Worm (Caenorhabditis elegans) whole organism, mixed stage, embryonic: Measurements from ENCODE around the gene srb-18.

ENCODE experiments used
- M03D4.4 ChIP-seq: sonication (generic microtip); optimal IDR thresholded peaks from 2 replicates; lab custom pipeline; 2017; ENCODE audit warnings: mild to moderate bottlenecking, missing genetic modification characterization, missing compliant biosample characterization
- bed-3 ChIP-seq: fragments of 200-800 bp; sonication (Bioruptor generic); optimal IDR thresholded peaks from 3 replicates; lab custom pipeline; 2018; ENCODE audit warnings: mild to moderate bottlenecking, missing genetic modification characterization, moderate library complexity, missing compliant biosample characterization
- ceh-43 ChIP-seq: fragments of 200-800 bp; sonication (Bioruptor generic); optimal IDR thresholded peaks from 2 replicates; lab custom pipeline; 2018; ENCODE audit warnings: mild to moderate bottlenecking, missing genetic modification characterization, moderate library complexity, missing compliant biosample characterization
- ceh-83 ChIP-seq: fragments of 200-800 bp; sonication (Bioruptor generic); optimal IDR thresholded peaks from 2 replicates; lab custom pipeline; 2018; ENCODE audit warnings: mild to moderate bottlenecking, missing genetic modification characterization, missing compliant biosample characterization
- ces-1 ChIP-seq: fragments of 150-350 bp; optimal IDR thresholded peaks from 2 replicates; lab custom pipeline; 2014; ENCODE audit warnings: missing biosample characterization, missing genetic modification reagents, missing genetic modification characterization
- cnd-1 ChIP-seq: fragments of 200-800 bp; sonication (Bioruptor generic); optimal IDR thresholded peaks from 2 replicates; lab custom pipeline; 2018; ENCODE audit warnings: mild to moderate bottlenecking, missing genetic modification characterization, missing compliant biosample characterization
- drap-1 ChIP-seq: fragments of 200-800 bp; sonication (Bioruptor generic); optimal IDR thresholded peaks from 3 replicates; lab custom pipeline; 2018; ENCODE audit warnings: mild to moderate bottlenecking, missing genetic modification characterization, missing compliant biosample characterization
- elt-1 ChIP-seq: sonication (generic microtip); optimal IDR thresholded peaks from 2 replicates; lab custom pipeline; 2017; ENCODE audit warnings: missing genetic modification characterization, mild to moderate bottlenecking, missing compliant biosample characterization, antibody characterized with exemption, moderate library complexity, borderline replicate concordance; ENCODE audit not compliant: insufficient read depth
- elt-3 ChIP-seq: fragments of 150-350 bp; optimal IDR thresholded peaks from 2 replicates; lab custom pipeline; 2014; ENCODE audit warnings: missing biosample characterization, missing genetic modification characterization
- flh-1 ChIP-seq: fragments of 200-800 bp; sonication (Bioruptor generic); optimal IDR thresholded peaks from 2 replicates; lab custom pipeline; 2018; ENCODE audit warnings: mild to moderate bottlenecking, missing genetic modification characterization, moderate library complexity, missing compliant biosample characterization
- ham-2 ChIP-seq: fragments of 200-800 bp; sonication (Bioruptor generic); optimal IDR thresholded peaks from 2 replicates; lab custom pipeline; 2018; ENCODE audit warnings: mild to moderate bottlenecking, missing genetic modification characterization, missing compliant biosample characterization
- hlh-1 ChIP-seq: fragments of 150-350 bp; optimal IDR thresholded peaks from 2 replicates; lab custom pipeline; 2014; ENCODE audit warnings: missing biosample characterization, missing genetic modification reagents, missing genetic modification characterization
- lin-13 ChIP-seq: fragments of 150-350 bp; optimal IDR thresholded peaks from 2 replicates; lab custom pipeline; 2014; ENCODE audit warnings: missing biosample characterization, missing genetic modification characterization
- mab-5 ChIP-seq: fragments of 150-350 bp; optimal IDR thresholded peaks from 2 replicates; lab custom pipeline; 2014; ENCODE audit warnings: missing biosample characterization, missing genetic modification characterization
- mep-1 ChIP-seq: fragments of 150-350 bp; optimal IDR thresholded peaks from 2 replicates; lab custom pipeline; 2017; ENCODE audit warnings: missing biosample characterization, missing genetic modification reagents, missing genetic modification characterization, inconsistent platforms
- mls-2 ChIP-seq: sonication (generic microtip); optimal IDR thresholded peaks from 2 replicates; lab custom pipeline; 2016; ENCODE audit warnings: mild to moderate bottlenecking, missing genetic modification characterization, moderate library complexity, missing compliant biosample characterization
- nhr-2 ChIP-seq: fragments of 150-350 bp; optimal IDR thresholded peaks from 2 replicates; lab custom pipeline; 2014; ENCODE audit warnings: missing biosample characterization, missing genetic modification characterization
- nhr-237 ChIP-seq: fragments of 150-350 bp; optimal IDR thresholded peaks from 2 replicates; lab custom pipeline; 2014; ENCODE audit warnings: missing biosample characterization, missing genetic modification characterization
- nhr-28 ChIP-seq: fragments of 150-350 bp; optimal IDR thresholded peaks from 2 replicates; lab custom pipeline; 2014; ENCODE audit warnings: missing biosample characterization, missing genetic modification characterization
- pha-4 ChIP-seq: fragments of 150-350 bp; optimal IDR thresholded peaks from 2 replicates; lab custom pipeline; 2018; ENCODE audit warnings: missing biosample characterization, missing genetic modification reagents, missing genetic modification characterization
- sem-2 ChIP-seq: fragments of 200-800 bp; sonication (Bioruptor generic); optimal IDR thresholded peaks from 2 replicates; lab custom pipeline; 2018; ENCODE audit warnings: mild to moderate bottlenecking, missing genetic modification characterization, missing compliant biosample characterization
- snpc-4 ChIP-seq: fragments of 150-350 bp; optimal IDR thresholded peaks from 2 replicates; lab custom pipeline; 2014; ENCODE audit warnings: missing biosample characterization, missing genetic modification characterization
- sptf-1 ChIP-seq: sonication (generic microtip); optimal IDR thresholded peaks from 2 replicates; lab custom pipeline; 2017; ENCODE audit warnings: mild to moderate bottlenecking, missing genetic modification characterization, moderate library complexity, missing compliant biosample characterization
- tbx-8 ChIP-seq: fragments of 200-800 bp; sonication (Bioruptor generic); optimal IDR thresholded peaks from 2 replicates; lab custom pipeline; 2018; ENCODE audit warnings: mild to moderate bottlenecking, missing genetic modification characterization, moderate library complexity, missing compliant biosample characterization
- unc-120 ChIP-seq: sonication (generic microtip); optimal IDR thresholded peaks from 2 replicates; lab custom pipeline; 2017; ENCODE audit warnings: missing genetic modification characterization, missing compliant biosample characterization; ENCODE audit not compliant: poor library complexity, severe bottlenecking
- unc-39 ChIP-seq: fragments of 150-350 bp; optimal IDR thresholded peaks from 2 replicates; lab custom pipeline; 2014; ENCODE audit warnings: missing biosample characterization, missing genetic modification characterization
- unc-62 ChIP-seq: fragments of 150-350 bp; optimal IDR thresholded peaks from 2 replicates; lab custom pipeline; 2014; ENCODE audit warnings: missing biosample characterization, missing genetic modification reagents, missing genetic modification characterization
- zip-8 ChIP-seq: fragments of 150-350 bp; optimal IDR thresholded peaks from 2 replicates; lab custom pipeline; 2014; ENCODE audit warnings: missing biosample characterization, missing genetic modification characterization
- ztf-11 ChIP-seq: fragments of 150-350 bp; optimal IDR thresholded peaks from 2 replicates; lab custom pipeline; 2014; ENCODE audit warnings: missing biosample characterization, missing genetic modification characterization

The srb-18 gene

DNA sequence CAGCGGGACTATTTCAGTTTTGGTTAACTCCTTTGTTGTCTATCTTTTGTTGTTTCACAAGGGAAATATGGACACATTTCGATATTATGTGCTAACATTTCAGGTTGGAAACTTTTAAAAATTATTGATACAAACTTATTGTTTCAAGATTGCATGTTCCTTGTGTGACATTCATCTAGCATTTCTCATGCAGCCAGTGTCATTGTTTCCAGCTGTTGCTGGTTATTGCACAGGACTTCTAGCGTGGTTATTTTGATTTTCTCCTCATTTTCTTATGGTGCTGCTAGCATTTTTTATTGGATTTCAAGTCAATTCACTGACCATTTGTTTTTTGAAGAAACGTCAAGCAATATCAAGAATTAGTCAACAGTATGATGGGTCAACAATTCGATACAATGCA lies 40.8 kb downstream of the srb-18 start:
- TF ChIP-seq ham-2 (GFP tag; lab: Kevin White, UChicago) (no peak), M03D4.4 (no peak), sem-2 (GFP tag; lab: Kevin White, UChicago) (no peak), sptf-1 (tag; lab: Kevin White, UChicago) (no peak), nhr-2 (tag; lab: Kevin White, UChicago) (no peak), cnd-1 (no peak), drap-1 (GFP tag; lab: Kevin White, UChicago) (no peak), mep-1 (tag; lab: Kevin White, UChicago) (no peak), hlh-1 (tag; lab: Kevin White, UChicago) (no peak), pha-4 (no peak)

DNA sequence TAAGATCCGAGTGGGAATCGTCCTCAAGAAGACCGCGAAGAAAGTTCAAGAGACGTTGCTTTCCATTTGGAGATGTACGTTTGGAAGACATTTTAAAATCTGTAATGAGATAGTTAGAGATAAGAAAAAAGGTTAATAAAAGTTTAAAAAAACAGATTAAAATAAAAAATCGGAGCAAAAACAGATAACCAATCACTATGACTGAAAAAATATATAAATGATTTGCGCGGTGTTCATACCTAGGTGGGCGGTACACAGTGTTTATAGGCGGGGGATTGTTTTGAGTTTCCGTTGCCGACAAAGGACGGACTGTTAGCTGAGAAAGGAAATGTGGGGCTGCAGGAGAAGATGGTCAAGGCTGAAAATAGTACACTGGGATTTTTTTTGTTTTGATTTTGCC lies 43.7 kb downstream of the srb-18 start, which contains the start of gene ets-7:
ets-7 (minus strand) TSS at position 101 of the 400 bp plus-strand sequence.
- no peak for TF ChIP-seq lin-13 (tag; lab: Kevin White, UChicago)
- no peak for TF ChIP-seq elt-1 (tag; lab: Kevin White, UChicago)
- no peak for TF ChIP-seq ztf-11
- TF ChIP-seq mep-1 (tag; lab: Kevin White, UChicago) = no peak
- TF ChIP-seq M03D4.4 = no peak
- TF ChIP-seq ham-2 (GFP tag; lab: Kevin White, UChicago) = no peak
- TF ChIP-seq ces-1 = no peak
- no peak for TF ChIP-seq nhr-237 (tag; lab: Kevin White, UChicago)
- no peak for TF ChIP-seq snpc-4 (tag; lab: Kevin White, UChicago)
- no peak for TF ChIP-seq elt-3 (tag; lab: Kevin White, UChicago)
- no peak for TF ChIP-seq unc-39 (tag; lab: Kevin White, UChicago)
- no peak for TF ChIP-seq bed-3 (GFP tag; lab: Kevin White, UChicago)
- no peak for TF ChIP-seq unc-62 (GFP tag; lab: Kevin White, UChicago)
- TF ChIP-seq nhr-2 (tag; lab: Kevin White, UChicago) = no peak
- no peak for TF ChIP-seq ceh-43 (GFP tag; lab: Kevin White, UChicago)
- no peak for TF ChIP-seq mls-2 (tag; lab: Kevin White, UChicago)
- TF ChIP-seq zip-8 = no peak
- no peak for TF ChIP-seq pha-4
- no peak for TF ChIP-seq nhr-28 (tag; lab: Kevin White, UChicago)
- no peak for TF ChIP-seq mab-5 (tag; lab: Kevin White, UChicago)

DNA sequence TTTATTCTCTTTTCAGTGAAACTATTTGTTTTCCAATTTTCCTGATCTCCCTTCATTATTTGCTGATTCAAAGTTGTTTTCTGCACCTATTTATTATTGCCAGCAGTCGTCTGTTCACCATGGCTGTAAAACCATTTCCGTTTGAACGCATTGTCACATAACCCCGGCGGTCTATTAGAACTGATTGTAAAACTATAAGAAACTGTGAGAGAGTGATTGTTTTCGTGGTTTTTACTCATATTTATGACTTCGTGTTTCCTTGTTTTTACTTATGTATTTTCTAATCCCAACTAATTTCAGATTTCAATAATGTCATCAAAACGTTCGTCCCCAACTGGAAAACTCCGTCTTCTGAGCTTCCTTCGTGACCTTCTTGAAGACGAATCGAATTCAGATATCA lies 47.9 kb downstream of the srb-18 start, which contains the start of gene F19F10.1:
F19F10.1 (plus strand) TSS at position 301 of the 400 bp plus-strand sequence.
- no peak for TF ChIP-seq bed-3 (GFP tag; lab: Kevin White, UChicago)
- TF ChIP-seq unc-62 (GFP tag; lab: Kevin White, UChicago) = no peak
- TF ChIP-seq M03D4.4 = no peak
- no peak for TF ChIP-seq flh-1
- TF ChIP-seq mep-1 (tag; lab: Kevin White, UChicago) = no peak
- no peak for TF ChIP-seq unc-39 (tag; lab: Kevin White, UChicago)
- no peak for TF ChIP-seq cnd-1
- TF ChIP-seq unc-120 (tag; lab: Kevin White, UChicago) = no peak
- no peak for TF ChIP-seq ces-1
- TF ChIP-seq drap-1 (GFP tag; lab: Kevin White, UChicago) = no peak
- no peak for TF ChIP-seq sptf-1 (tag; lab: Kevin White, UChicago)
- TF ChIP-seq nhr-2 (tag; lab: Kevin White, UChicago) = no peak
- TF ChIP-seq hlh-1 (tag; lab: Kevin White, UChicago) = no peak
- TF ChIP-seq tbx-8 (GFP tag; lab: Kevin White, UChicago) = no peak
- TF ChIP-seq ceh-83 (GFP tag; lab: Kevin White, UChicago) = no peak
- TF ChIP-seq lin-13 (tag; lab: Kevin White, UChicago) = no peak
- no peak for TF ChIP-seq zip-8
- no peak for TF ChIP-seq pha-4
